Worm (Caenorhabditis elegans) whole organism, L2 larva: ENCODE results near the gene T04C12.1.

Source experiments
- C34F6.9 ChIP-seq: fragments of 150-350 bp; optimal IDR thresholded peaks from 2 replicates; lab custom pipeline; 2014; ENCODE audit warnings: missing biosample characterization, missing genetic modification characterization
- F13H6.1 ChIP-seq: sonication (generic microtip); optimal IDR thresholded peaks from 2 replicates; lab custom pipeline; 2016; ENCODE audit warnings: missing genetic modification characterization, missing compliant biosample characterization
- R02D3.7 ChIP-seq: fragments of 150-350 bp; optimal IDR thresholded peaks from 2 replicates; lab custom pipeline; 2014; ENCODE audit warnings: missing biosample characterization, missing genetic modification characterization
- Y55F3AM.14 ChIP-seq: fragments of 200-800 bp; sonication (Bioruptor generic); optimal IDR thresholded peaks from 2 replicates; lab custom pipeline; 2018; ENCODE audit warnings: mild to moderate bottlenecking, missing genetic modification characterization, missing compliant biosample characterization
- ZK546.5 ChIP-seq: sonication (generic microtip); optimal IDR thresholded peaks from 2 replicates; lab custom pipeline; 2017; ENCODE audit warnings: missing biosample characterization, missing genetic modification characterization
- alr-1 ChIP-seq: fragments of 150-350 bp; optimal IDR thresholded peaks from 2 replicates; lab custom pipeline; 2014; ENCODE audit warnings: missing biosample characterization, missing genetic modification characterization
- aly-2 ChIP-seq: fragments of 150-350 bp; optimal IDR thresholded peaks from 2 replicates; lab custom pipeline; 2014; ENCODE audit warnings: missing biosample characterization, missing genetic modification characterization
- ama-1 ChIP-seq: fragments of 150-350 bp; optimal IDR thresholded peaks from 2 replicates; lab custom pipeline; 2018; ENCODE audit warnings: inconsistent platforms
- blmp-1 ChIP-seq: sonication (generic microtip); optimal IDR thresholded peaks from 2 replicates; lab custom pipeline; 2017; ENCODE audit warnings: missing genetic modification characterization, mild to moderate bottlenecking, missing compliant biosample characterization, antibody characterized with exemption, moderate library complexity; ENCODE audit not compliant: insufficient read depth
- ceh-82 ChIP-seq: fragments of 150-350 bp; optimal IDR thresholded peaks from 2 replicates; lab custom pipeline; 2014; ENCODE audit warnings: missing biosample characterization, missing genetic modification characterization
- crh-2 ChIP-seq: sonication (generic microtip); optimal IDR thresholded peaks from 2 replicates; lab custom pipeline; 2017; ENCODE audit warnings: missing biosample characterization, missing genetic modification characterization
- egl-27 ChIP-seq: sonication (generic microtip); optimal IDR thresholded peaks from 3 replicates; lab custom pipeline; 2017; ENCODE audit warnings: missing biosample characterization, missing genetic modification reagents, missing genetic modification characterization
- fos-1 ChIP-seq: fragments of 150-350 bp; optimal IDR thresholded peaks from 2 replicates; lab custom pipeline; 2014; ENCODE audit warnings: missing biosample characterization, missing genetic modification characterization
- lsy-2 ChIP-seq, 2 experiments: fragments of 150-350 bp in 1 of 2; sonication (generic microtip) in 1 of 2; optimal IDR thresholded peaks; 2 replicates each; lab custom pipeline; 2014 to 2017; ENCODE audit warnings: missing biosample characterization in 2 of 2, missing genetic modification characterization in 2 of 2
- mbf-1 ChIP-seq: sonication (generic microtip); optimal IDR thresholded peaks from 2 replicates; lab custom pipeline; 2017; ENCODE audit warnings: missing biosample characterization, missing genetic modification characterization
- mdl-1 ChIP-seq, 2 experiments: fragments of 150-350 bp in 1 of 2; sonication (generic microtip) in 1 of 2; optimal IDR thresholded peaks; 2 replicates each; lab custom pipeline; 2017; ENCODE audit warnings: missing biosample characterization in 2 of 2, missing genetic modification characterization in 2 of 2
- nhr-10 ChIP-seq: sonication (generic microtip); optimal IDR thresholded peaks from 2 replicates; lab custom pipeline; 2017; ENCODE audit warnings: missing biosample characterization, missing genetic modification characterization
- nhr-11 ChIP-seq: fragments of 150-350 bp; optimal IDR thresholded peaks from 2 replicates; lab custom pipeline; 2014; ENCODE audit warnings: missing biosample characterization, missing genetic modification characterization
- nhr-12 ChIP-seq: fragments of 150-350 bp; optimal IDR thresholded peaks from 2 replicates; lab custom pipeline; 2014; ENCODE audit warnings: missing biosample characterization, missing genetic modification characterization
- nhr-129 ChIP-seq: fragments of 150-350 bp; optimal IDR thresholded peaks from 2 replicates; lab custom pipeline; 2014; ENCODE audit warnings: missing biosample characterization, missing genetic modification characterization
- nhr-23 ChIP-seq: fragments of 150-350 bp; optimal IDR thresholded peaks from 2 replicates; lab custom pipeline; 2014; ENCODE audit warnings: missing biosample characterization, missing genetic modification reagents, missing genetic modification characterization
- nhr-237 ChIP-seq: fragments of 150-350 bp; optimal IDR thresholded peaks from 2 replicates; lab custom pipeline; 2014; ENCODE audit warnings: missing biosample characterization, missing genetic modification characterization
- nhr-25 ChIP-seq: fragments of 150-350 bp; sonication (generic microtip); optimal IDR thresholded peaks from 3 replicates; lab custom pipeline; 2014; ENCODE audit warnings: missing biosample characterization, missing genetic modification characterization
- nhr-6 ChIP-seq: fragments of 150-350 bp; optimal IDR thresholded peaks from 2 replicates; lab custom pipeline; 2014; ENCODE audit warnings: missing biosample characterization, missing genetic modification characterization
- skn-1 ChIP-seq: sonication (generic microtip); optimal IDR thresholded peaks from 2 replicates; lab custom pipeline; 2017; ENCODE audit warnings: missing biosample characterization, missing genetic modification characterization
- sma-9 ChIP-seq, 2 experiments: fragments of 150-350 bp in 1 of 2; sonication (generic microtip) in 1 of 2; optimal IDR thresholded peaks; 2 replicates each; lab custom pipeline; 2014 to 2016; ENCODE audit warnings: missing genetic modification characterization in 2 of 2, mild to moderate bottlenecking in 1 of 2, missing biosample characterization in 1 of 2, missing compliant biosample characterization in 1 of 2, missing genetic modification reagents in 1 of 2, moderate library complexity in 1 of 2
- snpc-4 ChIP-seq: fragments of 150-350 bp; optimal IDR thresholded peaks from 2 replicates; lab custom pipeline; 2014; ENCODE audit warnings: missing biosample characterization, missing genetic modification characterization
- unc-39 ChIP-seq: fragments of 150-350 bp; optimal IDR thresholded peaks from 2 replicates; lab custom pipeline; 2014; ENCODE audit warnings: missing biosample characterization, missing genetic modification characterization
- unc-55 ChIP-seq: fragments of 150-350 bp; sonication (generic microtip); optimal IDR thresholded peaks from 3 replicates; lab custom pipeline; 2014; ENCODE audit warnings: missing biosample characterization, missing genetic modification reagents, missing genetic modification characterization
- zag-1 ChIP-seq: fragments of 150-350 bp; optimal IDR thresholded peaks from 2 replicates; lab custom pipeline; 2014; ENCODE audit warnings: missing biosample characterization, missing genetic modification characterization
- ztf-11 ChIP-seq: sonication (generic microtip); optimal IDR thresholded peaks from 2 replicates; lab custom pipeline; 2017; ENCODE audit warnings: missing biosample characterization, missing genetic modification characterization
- ztf-4 ChIP-seq: fragments of 150-350 bp; optimal IDR thresholded peaks from 2 replicates; lab custom pipeline; 2014; ENCODE audit warnings: missing biosample characterization, missing genetic modification characterization

T04C12.1 gene

DNA sequence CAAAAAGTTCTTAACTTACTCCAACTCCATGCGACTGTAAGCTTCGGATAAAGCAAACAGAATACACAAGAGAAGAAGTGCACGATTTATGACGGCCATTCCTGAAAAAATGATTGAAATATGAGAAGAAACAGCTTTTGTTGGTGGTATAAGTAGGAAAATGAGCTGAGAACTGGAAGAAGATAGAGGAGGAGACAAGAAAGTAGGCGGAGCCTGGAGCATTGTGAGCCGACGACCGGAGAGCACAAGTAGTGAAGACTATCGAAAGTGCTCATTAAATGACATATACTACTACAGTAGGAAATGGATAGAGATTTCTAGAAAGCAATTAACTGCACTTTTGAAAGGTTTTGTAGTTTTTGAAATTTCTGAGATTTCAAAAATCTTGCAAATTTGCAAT lies 6.4 kb upstream of the T04C12.1 start, which contains the start of gene nlp-80:
TSS of gene nlp-80 (minus strand) at position 101 of the 400 bp plus-strand sequence.
- TF ChIP-seq crh-2 (tag; lab: Kevin White, UChicago) (no peak), ztf-11 (tag; lab: Kevin White, UChicago) (no peak), C34F6.9 (tag; lab: Kevin White, UChicago) (no peak), mdl-1 (tag; optimal IDR thresholded peaks at IDR 0.05; lab: Kevin White, UChicago) (no peak), F13H6.1 (tag; lab: Kevin White, UChicago) (no peak), unc-39 (no peak), unc-55 (no peak)

DNA sequence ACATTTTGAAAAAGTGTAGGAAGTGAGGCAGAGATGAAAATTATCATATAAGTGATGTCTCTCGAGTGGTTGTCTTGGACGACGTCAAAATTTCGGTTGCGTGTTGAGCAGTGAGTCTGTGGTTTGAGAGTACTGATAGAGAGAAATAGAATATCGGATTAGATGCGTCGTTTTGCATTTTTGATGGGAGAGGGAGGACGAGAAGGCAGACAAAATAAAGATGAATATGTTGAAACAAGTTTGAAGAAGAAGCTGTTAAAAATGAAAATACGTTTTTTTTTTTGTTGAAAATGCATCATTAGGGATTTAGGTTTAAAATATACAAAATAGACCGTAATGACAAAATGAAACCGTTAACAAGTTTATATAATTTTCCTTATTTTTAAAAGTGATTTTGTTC lies 4.0 kb upstream of the T04C12.1 start, which contains the start of gene T04C12.9:
TSS of gene T04C12.9 (minus strand) at position 101 of the 400 bp plus-strand sequence.
- peak; percentile 34 for TF ChIP-seq unc-55
- no peak for TF ChIP-seq ZK546.5 (tag; lab: Kevin White, UChicago)
- TF ChIP-seq nhr-12, result no peak

DNA sequence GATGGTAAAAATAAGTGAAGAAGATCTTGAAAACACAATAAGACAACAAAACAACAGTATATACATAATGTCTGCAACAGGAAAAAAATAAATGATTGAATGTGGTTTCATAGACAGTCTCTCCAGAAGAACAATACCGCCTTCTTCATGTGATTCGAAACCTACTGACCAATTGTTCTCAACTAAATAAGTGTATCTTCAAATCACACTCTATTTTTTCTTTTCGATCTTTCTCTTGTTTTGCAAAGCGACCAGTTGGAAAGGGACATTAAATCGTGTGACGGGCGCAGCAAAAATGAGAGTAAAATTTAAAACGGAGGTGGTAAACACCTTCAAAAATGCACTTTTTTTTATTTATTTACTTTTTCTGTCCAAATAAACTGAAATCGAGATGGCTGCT lies 2.8 kb upstream of the T04C12.1 start:
- TF ChIP-seq nhr-10 (tag; lab: Kevin White, UChicago) (no peak), ztf-11 (tag; lab: Kevin White, UChicago) (no peak), nhr-25 (tag; lab: Kevin White, UChicago) (peak; percentile 23), C34F6.9 (tag; lab: Kevin White, UChicago) (no peak), sma-9 (GFP tag; optimal IDR thresholded peaks at IDR 0.05; lab: Kevin White, UChicago) (no peak), sma-9 (tag; optimal IDR thresholded peaks at IDR 0.05; lab: Kevin White, UChicago) (no peak), nhr-237 (tag; lab: Kevin White, UChicago) (no peak), egl-27 (tag; lab: Kevin White, UChicago) (no peak), ama-1 (lab: Kevin White, UChicago) (no peak), nhr-129 (tag; lab: Kevin White, UChicago) (peak; percentile 6), mbf-1 (tag; lab: Kevin White, UChicago) (no peak), snpc-4 (tag; lab: Kevin White, UChicago) (no peak), aly-2 (no peak), alr-1 (tag; lab: Kevin White, UChicago) (no peak), ceh-82 (tag; lab: Kevin White, UChicago) (no peak), ztf-4 (no peak), lsy-2 (tag; optimal IDR thresholded peaks at IDR 0.05; lab: Kevin White, UChicago) (no peak)

DNA sequence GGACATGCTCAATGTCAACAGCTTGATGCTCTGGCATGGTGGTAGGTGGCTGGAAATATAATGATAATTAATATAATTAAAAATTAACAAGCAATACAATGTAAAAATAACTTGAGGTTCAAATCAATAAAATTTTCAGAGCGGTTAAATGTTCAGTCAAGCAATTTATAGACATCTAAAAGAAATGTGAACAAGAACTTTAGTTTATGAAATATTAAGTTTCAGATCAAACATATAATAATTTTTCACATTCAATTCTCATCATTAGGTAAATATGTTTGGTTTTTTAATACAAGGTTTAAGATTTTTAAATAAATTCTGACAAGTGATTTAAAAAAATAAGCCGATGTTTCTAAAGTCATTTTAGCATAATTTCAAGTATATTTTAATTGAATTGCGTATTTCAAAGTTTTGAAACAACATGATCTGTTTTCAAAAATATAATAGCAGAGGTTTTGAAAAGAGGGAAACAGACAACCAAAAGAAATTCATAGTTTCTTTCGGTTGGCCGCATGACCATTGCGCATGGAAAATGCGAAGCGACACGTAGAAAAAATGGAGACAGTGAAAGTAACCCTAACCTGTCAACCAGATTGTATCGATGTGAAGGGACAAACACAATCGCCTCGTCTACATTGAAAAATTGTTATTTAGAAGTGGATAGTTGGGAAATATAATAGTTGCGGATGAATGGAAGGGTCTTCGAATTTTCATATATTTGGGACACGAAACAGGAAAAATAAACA lies 1.3 kb upstream of the T04C12.1 start, which contains the start of gene T04C12.11:
TSS of gene T04C12.11 (minus strand) at position 51 of the 746 bp plus-strand sequence.
- TF ChIP-seq nhr-25 (tag; lab: Kevin White, UChicago) (peak; percentile 64), zag-1 (tag; lab: Kevin White, UChicago) (no peak), unc-55 (no peak), nhr-129 (tag; lab: Kevin White, UChicago) (peak; percentile 58), nhr-6 (tag; lab: Kevin White, UChicago) (peak; percentile 13), F13H6.1 (tag; lab: Kevin White, UChicago) (no peak), blmp-1 (tag; lab: Kevin White, UChicago) (peak; percentile 95), crh-2 (tag; lab: Kevin White, UChicago) (peak; percentile 69), fos-1 (tag; lab: Kevin White, UChicago) (peak; percentile 12)

DNA sequence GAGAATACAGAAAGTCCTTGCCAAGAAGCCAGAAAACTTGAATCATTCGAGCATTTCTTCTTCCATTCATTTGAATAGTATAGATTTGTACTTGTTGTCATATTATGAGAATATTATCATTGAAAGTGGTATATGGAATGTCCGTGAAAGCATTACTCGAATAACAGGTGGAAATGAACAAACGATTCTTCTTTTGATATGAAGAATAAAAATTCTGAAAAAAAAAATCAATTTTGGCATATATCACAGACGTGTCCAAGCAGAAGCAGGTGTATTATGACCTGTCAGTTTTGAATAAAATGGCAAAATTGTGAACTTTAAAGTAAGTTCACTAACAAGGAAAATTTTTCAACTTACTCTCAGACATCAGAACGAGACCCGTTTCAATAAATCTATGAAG lies 2.0 kb downstream of the T04C12.1 start, which contains the start of gene srh-75:
TSS of gene srh-75 (minus strand) at position 101 of the 400 bp plus-strand sequence.
- TF ChIP-seq lsy-2 (tag; optimal IDR thresholded peaks at IDR 0.05; lab: Kevin White, UChicago) (no peak), ceh-82 (tag; lab: Kevin White, UChicago) (no peak), nhr-23 (tag; lab: Kevin White, UChicago) (no peak), skn-1 (no peak), aly-2 (no peak), alr-1 (tag; lab: Kevin White, UChicago) (no peak), R02D3.7 (tag; lab: Kevin White, UChicago) (no peak), nhr-129 (tag; lab: Kevin White, UChicago) (no peak), F13H6.1 (tag; lab: Kevin White, UChicago) (no peak), nhr-6 (tag; lab: Kevin White, UChicago) (no peak), crh-2 (tag; lab: Kevin White, UChicago) (no peak), nhr-11 (tag; lab: Kevin White, UChicago) (no peak), Y55F3AM.14 (GFP tag; lab: Kevin White, UChicago) (no peak), zag-1 (tag; lab: Kevin White, UChicago) (no peak), fos-1 (tag; lab: Kevin White, UChicago) (no peak), nhr-25 (tag; lab: Kevin White, UChicago) (no peak), mdl-1 (tag; optimal IDR thresholded peaks at IDR 0.05; lab: Kevin White, UChicago) (no peak), ama-1 (lab: Kevin White, UChicago) (no peak)
